Worm (Caenorhabditis elegans): ENCODE data around the gene F55A11.4.

ce11 chrV:11809935-11810334, 39.7 kb downstream of the F55A11.4 start:
- TF ChIP-seq T22C8.4 (GFP tag; IDR thresholded peaks at IDR 0.05) (no peak), ref-1 (GFP tag; conservative IDR thresholded peaks at IDR 0.05) (no peak), klf-2 (GFP tag; conservative IDR thresholded peaks at IDR 0.05) (no peak), flt-1 (GFP tag; IDR thresholded peaks at IDR 0.05) (no peak), ztf-29 (GFP tag; IDR thresholded peaks at IDR 0.05) (no peak), ztf-23 (GFP tag; IDR thresholded peaks at IDR 0.05) (no peak)

All from whole organism, midembryonic.